Worm (Caenorhabditis elegans) whole organism, L4 larva: Measurements from ENCODE around the gene F59A2.5.

Source experiments
- F49E8.2 ChIP-seq: sonication (generic microtip); optimal IDR thresholded peaks from 2 replicates; lab custom pipeline; 2016; ENCODE audit warnings: missing compliant biosample characterization, mild to moderate bottlenecking, missing genetic modification characterization, borderline replicate concordance
- ama-1 ChIP-seq: fragments of 150-350 bp; optimal IDR thresholded peaks from 2 replicates; lab custom pipeline; 2014; ENCODE audit warnings: inconsistent platforms, mixed read lengths
- ces-1 ChIP-seq: fragments of 150-350 bp; sonication (generic microtip); optimal IDR thresholded peaks from 4 replicates; lab custom pipeline; 2014; ENCODE audit warnings: missing biosample characterization, missing genetic modification reagents, missing genetic modification characterization
- dmd-6 ChIP-seq: fragments of 200-800 bp; sonication (Bioruptor generic); IDR thresholded peaks from 2 replicates; pipeline ENCODE4 v1.3.6; 2022; ENCODE audit warnings: missing genetic modification reagents, missing genetic modification characterization, missing compliant biosample characterization
- lir-3 ChIP-seq: sonication (generic microtip); optimal IDR thresholded peaks from 2 replicates; lab custom pipeline; 2016; ENCODE audit warnings: mild to moderate bottlenecking, missing genetic modification characterization, missing compliant biosample characterization
- lsy-2 ChIP-seq, 2 experiments: fragments of 150-350 bp in 1 of 2; sonication (generic microtip) in 1 of 2; optimal IDR thresholded peaks; 2 replicates each; lab custom pipeline; 2014 to 2017; ENCODE audit warnings: missing biosample characterization in 2 of 2, missing genetic modification characterization in 2 of 2
- nhr-237 ChIP-seq: sonication (generic microtip); optimal IDR thresholded peaks from 2 replicates; lab custom pipeline; 2017; ENCODE audit warnings: missing biosample characterization, missing genetic modification characterization
- pha-4 ChIP-seq, 2 experiments: fragments of 150-350 bp in 1 of 2; fragments of 200-800 bp in 1 of 2; sonication (Bioruptor generic) in 1 of 2; IDR thresholded peaks in 1 of 2; optimal IDR thresholded peaks in 1 of 2; 2 replicates each; pipeline versions ENCODE4 v1.3.6 to Lab custom; 2014 to 2022; ENCODE audit warnings: missing genetic modification characterization in 2 of 2, missing genetic modification reagents in 2 of 2, missing biosample characterization in 1 of 2, missing compliant biosample characterization in 1 of 2
- tra-1 ChIP-seq: fragments of 200-800 bp; sonication (Bioruptor generic); IDR thresholded peaks from 2 replicates; pipeline ENCODE4 v1.3.6; 2022; ENCODE audit warnings: missing genetic modification reagents, missing genetic modification characterization, missing compliant biosample characterization
- unc-39 ChIP-seq: sonication (generic microtip); optimal IDR thresholded peaks from 2 replicates; lab custom pipeline; 2017; ENCODE audit warnings: missing biosample characterization, missing genetic modification characterization
- zip-2 ChIP-seq: fragments of 150-350 bp; optimal IDR thresholded peaks from 2 replicates; lab custom pipeline; 2014; ENCODE audit warnings: missing biosample characterization, missing genetic modification characterization

ce11 chrIII:3382465-3382864, 22.2 kb upstream of the F59A2.5 start:
- TF ChIP-seq F49E8.2 (tag; lab: Kevin White, UChicago) = no peak
- TF ChIP-seq dmd-6 (GFP tag; lab: Robert Waterston, UW) = no peak
- TF ChIP-seq ces-1 (GFP tag; lab: Kevin White, UChicago) = no peak
- TF ChIP-seq lsy-2 (tag; optimal IDR thresholded peaks at IDR 0.05; lab: Kevin White, UChicago) = no peak
- TF ChIP-seq ama-1 (lab: Kevin White, UChicago) = no peak
- TF ChIP-seq unc-39 (tag; lab: Kevin White, UChicago) = no peak
- no peak for TF ChIP-seq zip-2 (tag; lab: Kevin White, UChicago)
- TF ChIP-seq lir-3 = no peak
- no peak for TF ChIP-seq tra-1 (GFP tag; lab: Robert Waterston, UW)
- TF ChIP-seq pha-4 (GFP tag; IDR thresholded peaks at IDR 0.05; lab: Robert Waterston, UW) = no peak
- TF ChIP-seq pha-4 (tag; optimal IDR thresholded peaks at IDR 0.05; lab: Kevin White, UChicago) = no peak
- TF ChIP-seq nhr-237 = no peak
